Worm (Caenorhabditis elegans) whole organism, L3 larva: ENCODE results near the gene F42F12.3.
"Not testable (repeated sequence)": the region's sequence is repeated elsewhere in the genome, so short reads cannot be mapped to it uniquely, and the experiment has no call there.

Experiments
- R02D3.7 ChIP-seq: fragments of 150-350 bp; optimal IDR thresholded peaks from 2 replicates; lab custom pipeline; 2014; ENCODE audit warnings: missing biosample characterization, missing genetic modification characterization
- ZK546.5 ChIP-seq: sonication (generic microtip); optimal IDR thresholded peaks from 2 replicates; lab custom pipeline; 2017; ENCODE audit warnings: missing biosample characterization, missing genetic modification characterization
- aly-2 ChIP-seq: fragments of 150-350 bp; optimal IDR thresholded peaks from 2 replicates; lab custom pipeline; 2014; ENCODE audit warnings: missing biosample characterization, missing genetic modification characterization
- ceh-16 ChIP-seq: sonication (generic microtip); optimal IDR thresholded peaks from 2 replicates; lab custom pipeline; 2017; ENCODE audit warnings: missing biosample characterization, missing genetic modification characterization
- ceh-28 ChIP-seq: fragments of 150-350 bp; optimal IDR thresholded peaks from 2 replicates; lab custom pipeline; 2014; ENCODE audit warnings: missing biosample characterization, missing genetic modification reagents, missing genetic modification characterization
- ceh-82 ChIP-seq: fragments of 150-350 bp; optimal IDR thresholded peaks from 2 replicates; lab custom pipeline; 2014; ENCODE audit warnings: missing biosample characterization, missing genetic modification characterization
- egl-27 ChIP-seq: sonication (generic microtip); optimal IDR thresholded peaks from 4 replicates; lab custom pipeline; 2017; ENCODE audit warnings: missing biosample characterization, missing genetic modification reagents, missing genetic modification characterization
- egl-5 ChIP-seq: fragments of 150-350 bp; optimal IDR thresholded peaks from 2 replicates; lab custom pipeline; 2017; ENCODE audit warnings: missing biosample characterization, missing genetic modification reagents, missing genetic modification characterization, inconsistent platforms
- elt-1 ChIP-seq: fragments of 150-350 bp; optimal IDR thresholded peaks from 2 replicates; lab custom pipeline; 2014; ENCODE audit warnings: missing biosample characterization, missing genetic modification characterization
- elt-2 ChIP-seq: sonication (generic microtip); optimal IDR thresholded peaks from 2 replicates; lab custom pipeline; 2016; ENCODE audit warnings: missing genetic modification reagents, mild to moderate bottlenecking, missing genetic modification characterization, missing compliant biosample characterization
- elt-3 ChIP-seq, 3 experiments: fragments of 150-350 bp in 1 of 3; sonication (generic microtip) in 2 of 3; optimal IDR thresholded peaks; 2 replicates in 2 of 3; 4 replicates in 1 of 3; lab custom pipeline; 2014 to 2017; ENCODE audit warnings: missing biosample characterization in 3 of 3, missing genetic modification characterization in 3 of 3
- eor-1 ChIP-seq, 2 experiments: fragments of 150-350 bp; optimal IDR thresholded peaks; 2 replicates each; lab custom pipeline; 2014 to 2018; ENCODE audit warnings: missing biosample characterization in 2 of 2, missing genetic modification characterization in 2 of 2
- fkh-10 ChIP-seq: sonication (generic microtip); optimal IDR thresholded peaks from 2 replicates; lab custom pipeline; 2017; ENCODE audit warnings: missing biosample characterization, missing genetic modification reagents, missing genetic modification characterization
- hmg-11 ChIP-seq: sonication (generic microtip); optimal IDR thresholded peaks from 2 replicates; lab custom pipeline; 2016; ENCODE audit warnings: missing genetic modification characterization, missing compliant biosample characterization
- lin-15B ChIP-seq: fragments of 150-350 bp; optimal IDR thresholded peaks from 2 replicates; lab custom pipeline; 2014; ENCODE audit warnings: missing biosample characterization, missing genetic modification characterization
- lsy-12 ChIP-seq: sonication (generic microtip); optimal IDR thresholded peaks from 2 replicates; lab custom pipeline; 2016; ENCODE audit warnings: mild to moderate bottlenecking, missing genetic modification characterization, missing compliant biosample characterization
- mdl-1 ChIP-seq: fragments of 150-350 bp; optimal IDR thresholded peaks from 2 replicates; lab custom pipeline; 2014; ENCODE audit warnings: missing biosample characterization, missing genetic modification characterization
- mml-1 ChIP-seq: fragments of 150-350 bp; sonication (generic microtip); optimal IDR thresholded peaks from 3 replicates; lab custom pipeline; 2014; ENCODE audit warnings: missing biosample characterization, missing genetic modification characterization
- nfya-1 ChIP-seq: sonication (generic microtip); optimal IDR thresholded peaks from 2 replicates; lab custom pipeline; 2017; ENCODE audit warnings: missing genetic modification characterization, mild to moderate bottlenecking, missing compliant biosample characterization, antibody characterized with exemption, moderate library complexity; ENCODE audit not compliant: insufficient read depth
- nhr-11 ChIP-seq: fragments of 150-350 bp; optimal IDR thresholded peaks from 2 replicates; lab custom pipeline; 2014; ENCODE audit warnings: missing biosample characterization, missing genetic modification characterization
- nhr-12 ChIP-seq: fragments of 150-350 bp; optimal IDR thresholded peaks from 2 replicates; lab custom pipeline; 2014; ENCODE audit warnings: missing biosample characterization, missing genetic modification characterization
- nhr-23 ChIP-seq: fragments of 150-350 bp; optimal IDR thresholded peaks from 2 replicates; lab custom pipeline; 2014; ENCODE audit warnings: missing biosample characterization, missing genetic modification reagents, missing genetic modification characterization
- nhr-237 ChIP-seq: fragments of 150-350 bp; optimal IDR thresholded peaks from 2 replicates; lab custom pipeline; 2014; ENCODE audit warnings: missing biosample characterization, missing genetic modification characterization
- nhr-28 ChIP-seq: fragments of 150-350 bp; optimal IDR thresholded peaks from 2 replicates; lab custom pipeline; 2014; ENCODE audit warnings: missing biosample characterization, missing genetic modification characterization
- nhr-43 ChIP-seq: sonication (generic microtip); optimal IDR thresholded peaks from 2 replicates; lab custom pipeline; 2016; ENCODE audit warnings: mild to moderate bottlenecking, missing genetic modification characterization, missing compliant biosample characterization; ENCODE audit not compliant: poor library complexity, severe bottlenecking
- nhr-67 ChIP-seq: fragments of 150-350 bp; optimal IDR thresholded peaks from 2 replicates; lab custom pipeline; 2014; ENCODE audit warnings: missing biosample characterization, missing genetic modification characterization
- nhr-76 ChIP-seq: fragments of 150-350 bp; sonication (generic microtip); optimal IDR thresholded peaks from 5 replicates; lab custom pipeline; 2014; ENCODE audit warnings: missing biosample characterization, missing genetic modification characterization
- pqm-1 ChIP-seq: fragments of 150-350 bp; optimal IDR thresholded peaks from 2 replicates; lab custom pipeline; 2017; ENCODE audit warnings: missing biosample characterization, missing genetic modification characterization, inconsistent platforms
- sea-2 ChIP-seq: fragments of 150-350 bp; sonication (generic microtip); optimal IDR thresholded peaks from 4 replicates; lab custom pipeline; 2014; ENCODE audit warnings: missing biosample characterization, missing genetic modification reagents, missing genetic modification characterization
- skn-1 ChIP-seq: fragments of 150-350 bp; optimal IDR thresholded peaks from 2 replicates; lab custom pipeline; 2014; ENCODE audit warnings: missing biosample characterization, missing genetic modification characterization
- snpc-4 ChIP-seq: fragments of 150-350 bp; optimal IDR thresholded peaks from 2 replicates; lab custom pipeline; 2014; ENCODE audit warnings: missing biosample characterization, missing genetic modification characterization
- unc-39 ChIP-seq: sonication (generic microtip); optimal IDR thresholded peaks from 4 replicates; lab custom pipeline; 2017; ENCODE audit warnings: missing biosample characterization, missing genetic modification characterization
- unc-62 ChIP-seq: fragments of 150-350 bp; sonication (generic microtip); optimal IDR thresholded peaks from 4 replicates; lab custom pipeline; 2014; ENCODE audit warnings: missing biosample characterization, missing genetic modification reagents, missing genetic modification characterization
- zag-1 ChIP-seq: fragments of 150-350 bp; optimal IDR thresholded peaks from 2 replicates; lab custom pipeline; 2014; ENCODE audit warnings: missing biosample characterization, missing genetic modification characterization
- ztf-11 ChIP-seq: fragments of 150-350 bp; optimal IDR thresholded peaks from 2 replicates; lab custom pipeline; 2014; ENCODE audit warnings: missing biosample characterization, missing genetic modification characterization
- ztf-4 ChIP-seq: fragments of 150-350 bp; optimal IDR thresholded peaks from 2 replicates; lab custom pipeline; 2014; ENCODE audit warnings: missing biosample characterization, missing genetic modification characterization

The F42F12.3 gene

ce11 chrX:12308045-12308499 lies 42.3 kb upstream of the F42F12.3 start, which contains the start of gene F17A2.16:
TSS of gene F17A2.16 (plus strand) at chrX:12308449.
- TF ChIP-seq nhr-12; sea-2; ceh-28 (tag; lab: Kevin White, UChicago): not testable (repeated sequence)

DNA sequence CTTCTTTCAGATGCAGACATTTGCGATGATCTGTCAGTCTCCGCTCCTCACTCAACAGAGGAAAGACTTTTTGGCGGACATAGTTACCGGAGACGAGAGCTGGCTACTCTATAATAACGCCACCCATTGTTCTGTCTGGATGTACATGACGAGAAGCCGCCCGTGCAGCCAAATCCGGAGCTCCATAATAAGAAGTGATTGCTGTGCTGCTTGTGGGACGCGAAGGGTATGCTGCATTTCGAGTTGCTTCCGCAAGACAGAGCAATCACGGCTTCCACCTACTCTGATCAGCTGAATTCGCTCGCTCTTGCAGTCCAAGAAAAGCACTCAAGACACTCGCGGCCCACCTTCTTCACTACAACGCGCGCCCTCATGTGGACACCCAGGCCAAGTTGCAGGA lies 36.6 kb upstream of the F42F12.3 start:
- TF ChIP-seq aly-2 (tag; lab: Kevin White, UChicago), result no peak
- no peak for TF ChIP-seq elt-3 (tag; optimal IDR thresholded peaks at IDR 0.05; lab: Kevin White, UChicago)
- no peak for TF ChIP-seq elt-2
- no peak for TF ChIP-seq snpc-4 (tag; lab: Kevin White, UChicago)
- no peak for TF ChIP-seq unc-39 (tag; lab: Kevin White, UChicago)
- TF ChIP-seq zag-1 (tag; lab: Kevin White, UChicago), result no peak
- no peak for TF ChIP-seq nhr-237
- TF ChIP-seq, all 47 proteins: peak for 0

- TF ChIP-seq ceh-28 (tag; lab: Kevin White, UChicago) (no peak), mdl-1 (tag; lab: Kevin White, UChicago) (no peak), nhr-67 (no peak), pqm-1 (no peak), ceh-82 (no peak), ZK546.5 (tag; lab: Kevin White, UChicago) (no peak), elt-1 (no peak), nhr-43 (tag; lab: Kevin White, UChicago) (no peak), egl-27 (tag; lab: Kevin White, UChicago) (no peak), ztf-11 (tag; lab: Kevin White, UChicago) (no peak), skn-1 (tag; lab: Kevin White, UChicago) (no peak), lsy-12 (no peak), nhr-76 (tag; lab: Kevin White, UChicago) (no peak)
- TF ChIP-seq, all 47 proteins: peak for 0
Measured at ce11 chrX:12314395-12314794, 36.0 kb upstream of the F42F12.3 start.

DNA sequence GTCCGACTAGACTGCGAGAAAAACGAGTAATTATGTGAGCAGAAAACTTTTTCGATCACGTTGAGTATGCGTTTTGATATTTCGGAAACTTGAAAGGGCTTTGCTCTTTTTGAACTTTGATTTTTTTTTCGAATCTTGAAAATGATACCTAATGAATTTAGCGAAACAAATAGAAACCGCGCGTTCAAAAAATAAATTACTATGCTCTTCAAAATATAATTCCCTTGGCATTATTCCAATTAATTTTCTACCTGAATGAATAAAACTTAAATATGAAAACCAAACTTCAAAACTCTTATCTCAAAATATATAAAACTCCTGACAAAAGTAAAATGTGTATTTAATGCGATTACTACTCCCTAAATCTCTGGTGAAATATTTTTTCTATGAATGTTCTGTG lies 35.1 kb upstream of the F42F12.3 start, which contains the start of gene xtr-2:
TSS of gene xtr-2 (plus strand) at position 301 of the 400 bp plus-strand sequence.
- TF ChIP-seq nhr-43 (tag; lab: Kevin White, UChicago), result no peak
- TF ChIP-seq fkh-10 (GFP tag; lab: Kevin White, UChicago), result no peak

DNA sequence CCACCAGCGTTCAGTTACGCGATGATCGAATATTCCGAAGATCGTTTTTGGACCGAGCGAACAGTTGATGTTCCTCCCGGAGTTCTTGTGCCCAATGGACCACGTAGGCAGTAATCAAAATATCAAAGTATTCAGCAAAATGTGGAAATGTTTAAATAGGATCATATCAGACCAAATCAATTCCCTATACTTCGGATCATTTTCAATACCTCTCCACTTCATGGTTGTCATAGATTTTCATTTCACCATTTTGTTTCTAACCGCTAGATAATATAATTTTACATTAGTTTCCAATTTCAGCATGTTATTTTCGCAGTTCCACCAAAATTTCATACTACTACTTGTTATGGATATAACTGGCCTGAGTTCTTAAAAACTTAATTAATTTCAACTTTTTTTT lies 32.8 kb upstream of the F42F12.3 start:
- TF ChIP-seq nhr-12, result no peak
- no peak for TF ChIP-seq nhr-11 (tag; lab: Kevin White, UChicago)
- no peak for TF ChIP-seq lin-15B
- TF ChIP-seq ceh-16, result no peak
- no peak for TF ChIP-seq unc-62 (GFP tag; lab: Kevin White, UChicago)
- no peak for TF ChIP-seq nhr-28 (tag; lab: Kevin White, UChicago)
- TF ChIP-seq ceh-28 (tag; lab: Kevin White, UChicago), result no peak
- no peak for TF ChIP-seq sea-2
- no peak for TF ChIP-seq nhr-23
- TF ChIP-seq skn-1 (tag; lab: Kevin White, UChicago), result no peak
- no peak for TF ChIP-seq hmg-11
- TF ChIP-seq nfya-1 (tag; lab: Kevin White, UChicago), result no peak
- TF ChIP-seq eor-1 (tag; optimal IDR thresholded peaks at IDR 0.05; lab: Kevin White, UChicago), result no peak
- no peak for TF ChIP-seq egl-27 (tag; lab: Kevin White, UChicago)
- TF ChIP-seq ztf-4 (tag; lab: Kevin White, UChicago), result no peak
- TF ChIP-seq mml-1 (tag; lab: Kevin White, UChicago), result no peak
- TF ChIP-seq R02D3.7, result no peak
- no peak for TF ChIP-seq egl-5
- TF ChIP-seq lsy-12, result no peak
- TF ChIP-seq elt-3 (tag; optimal IDR thresholded peaks at IDR 0.05; lab: Kevin White, UChicago), result no peak
- TF ChIP-seq, all 47 proteins: peak for 0
